In the genomic region with DNA sequence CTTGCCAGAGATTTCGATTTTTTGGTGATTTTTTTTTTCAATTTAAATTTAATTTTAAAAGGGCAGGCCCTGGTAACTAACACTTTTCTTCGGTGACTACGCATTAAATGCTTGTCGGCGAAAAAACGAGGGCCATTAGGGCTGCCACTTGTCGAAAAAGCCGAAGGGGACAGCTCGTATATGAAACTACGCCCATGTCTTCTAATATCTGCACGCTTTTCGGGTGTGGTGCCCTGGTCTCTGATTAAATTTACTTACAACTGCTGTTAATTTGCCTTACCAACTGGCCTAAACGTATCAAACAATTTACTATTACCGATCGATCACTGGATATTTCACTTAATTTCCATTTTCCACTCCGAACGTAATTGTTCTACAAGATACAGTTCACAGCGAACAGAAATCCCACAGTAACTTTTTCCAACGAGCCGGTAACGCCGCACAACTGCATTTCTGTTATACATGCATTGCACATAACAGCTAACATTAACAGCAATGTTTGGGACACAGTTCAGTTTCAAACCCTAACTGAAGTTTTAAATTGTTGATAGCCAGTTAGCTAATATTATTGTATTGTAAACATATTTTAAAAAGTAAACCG, we compare ENCODE assay signal across 1 fruit fly cellular context.
TF ChIP-seq lines count a peak whose summit lies in the region.

No protein-coding gene starts in this region.

TF ChIP-seq in whole organism, embryonic, 481 proteins besides CTCF, POLR2A, EP300 and RAD21 (continued from another document and continues in another):
- TF ChIP-seq Taf1 (GFP tag; IDR thresholded peaks at IDR 0.05; lab: Robert Waterston, UW), result no peak
- no peak for TF ChIP-seq CG18619 (GFP tag; optimal IDR thresholded peaks at IDR 0.05; lab: Kevin White, UChicago)
- TF ChIP-seq mirr (GFP tag; optimal IDR thresholded peaks at IDR 0.05; lab: Kevin White, UChicago), result no peak
- TF ChIP-seq CG11723 (GFP tag; optimal IDR thresholded peaks at IDR 0.05; lab: Kevin White, UChicago), result no peak
- TF ChIP-seq Atf3 (GFP tag; optimal IDR thresholded peaks at IDR 0.05; lab: Kevin White, UChicago), result no peak
- no peak for TF ChIP-seq Lim3 (GFP tag; IDR thresholded peaks at IDR 0.05; lab: Robert Waterston, UW)
- no peak for TF ChIP-seq ro (GFP tag; IDR thresholded peaks at IDR 0.05; lab: Robert Waterston, UW)
- TF ChIP-seq HLH54F (GFP tag; optimal IDR thresholded peaks at IDR 0.05; lab: Kevin White, UChicago), result peak; percentile 14
- no peak for TF ChIP-seq salm (tag; optimal IDR thresholded peaks at IDR 0.05; lab: Kevin White, UChicago)
- no peak for TF ChIP-seq CG13287 (GFP tag; IDR thresholded peaks at IDR 0.05; lab: Robert Waterston, UW; ENCODE audit: partially characterized antibody)
- TF ChIP-seq MBD-R2 (GFP tag; IDR thresholded peaks at IDR 0.05; lab: Robert Waterston, UW), result peak; percentile 46; the same call in 1 of the 2 replicates
- peak; percentile 27 for TF ChIP-seq tx (GFP tag; optimal IDR thresholded peaks at IDR 0.05; lab: Kevin White, UChicago)
- TF ChIP-seq BEAF-32 (GFP tag; optimal IDR thresholded peaks at IDR 0.05; lab: Kevin White, UChicago), result peak; percentile 17
- no peak for TF ChIP-seq CG6689 (GFP tag; IDR thresholded peaks at IDR 0.05; lab: Robert Waterston, UW)
- TF ChIP-seq en (GFP tag; optimal IDR thresholded peaks at IDR 0.05; lab: Kevin White, UChicago), result no peak
- no peak for TF ChIP-seq CG17385 (GFP tag; optimal IDR thresholded peaks at IDR 0.05; lab: Kevin White, UChicago)
- peak; percentile 10 for TF ChIP-seq CG14710 (tag; optimal IDR thresholded peaks at IDR 0.05; lab: Kevin White, UChicago)
- no peak for TF ChIP-seq twi (tag; optimal IDR thresholded peaks at IDR 0.05; lab: Kevin White, UChicago)
- no peak for TF ChIP-seq CG1233 (GFP tag; optimal IDR thresholded peaks at IDR 0.05; lab: Kevin White, UChicago)
- no peak for TF ChIP-seq sisA (GFP tag; IDR thresholded peaks at IDR 0.05; lab: Robert Waterston, UW)
- TF ChIP-seq CG12659 (GFP tag; optimal IDR thresholded peaks at IDR 0.05; lab: Kevin White, UChicago), result peak; percentile 47
- TF ChIP-seq CG10959 (GFP tag; IDR thresholded peaks at IDR 0.05; lab: Robert Waterston, UW), result no peak
- no peak for TF ChIP-seq so (GFP tag; IDR thresholded peaks at IDR 0.05; lab: Robert Waterston, UW)
- TF ChIP-seq CG12942 (GFP tag; optimal IDR thresholded peaks at IDR 0.05; lab: Kevin White, UChicago), result no peak
- peak; percentile 5 for TF ChIP-seq ab (GFP tag; optimal IDR thresholded peaks at IDR 0.05; lab: Kevin White, UChicago)
- TF ChIP-seq CG7372 (GFP tag; IDR thresholded peaks at IDR 0.05; lab: Robert Waterston, UW), result no peak
- TF ChIP-seq CG2875 (GFP tag; optimal IDR thresholded peaks at IDR 0.05; lab: Kevin White, UChicago), result no peak
- TF ChIP-seq CG10979 (tag; optimal IDR thresholded peaks at IDR 0.05; lab: Kevin White, UChicago), result no peak
- TF ChIP-seq chinmo (GFP tag; IDR thresholded peaks at IDR 0.05; lab: Robert Waterston, UW; ENCODE audit: partially characterized antibody), result peak; percentile 78; the same call in 1 of the 4 replicates
- peak; percentile 21 for TF ChIP-seq Hsf (GFP tag; optimal IDR thresholded peaks at IDR 0.05; lab: Kevin White, UChicago)
- TF ChIP-seq fu2 (GFP tag; optimal IDR thresholded peaks at IDR 0.05; lab: Kevin White, UChicago), result peak; percentile 1
- no peak for TF ChIP-seq Fer2 (tag; optimal IDR thresholded peaks at IDR 0.05; lab: Kevin White, UChicago)
- no peak for TF ChIP-seq gsb-n (tag; optimal IDR thresholded peaks at IDR 0.05; lab: Kevin White, UChicago)
- TF ChIP-seq odd (GFP tag; optimal IDR thresholded peaks at IDR 0.05; lab: Kevin White, UChicago), result no peak
- no peak for TF ChIP-seq CG2129 (GFP tag; IDR thresholded peaks at IDR 0.05; lab: Robert Waterston, UW; ENCODE audit: partially characterized antibody)
- peak; percentile 48 for TF ChIP-seq dm (GFP tag; optimal IDR thresholded peaks at IDR 0.05; lab: Kevin White, UChicago)
- TF ChIP-seq CG1024 (GFP tag; IDR thresholded peaks at IDR 0.05; lab: Robert Waterston, UW), result no peak
- peak; percentile 25; the same call in 1 of the 2 replicates for TF ChIP-seq Ptx1 (GFP tag; IDR thresholded peaks at IDR 0.05; lab: Robert Waterston, UW)
- peak; percentile 35 for TF ChIP-seq CG10543 (GFP tag; optimal IDR thresholded peaks at IDR 0.05; lab: Kevin White, UChicago)
- TF ChIP-seq CG17359 (tag; optimal IDR thresholded peaks at IDR 0.05; lab: Kevin White, UChicago), result no peak
- peak; percentile 7 for TF ChIP-seq grau (tag; optimal IDR thresholded peaks at IDR 0.05; lab: Kevin White, UChicago)
- TF ChIP-seq tio (GFP tag; optimal IDR thresholded peaks at IDR 0.05; lab: Kevin White, UChicago), result no peak
- peak; percentile 17 for TF ChIP-seq Dip3 (GFP tag; optimal IDR thresholded peaks at IDR 0.05; lab: Kevin White, UChicago)
- TF ChIP-seq Ravus (GFP tag; IDR thresholded peaks at IDR 0.05; lab: Robert Waterston, UW), result no peak
- no peak for TF ChIP-seq CG6175 (GFP tag; IDR thresholded peaks at IDR 0.05; lab: Robert Waterston, UW)
- TF ChIP-seq cwo (GFP tag; optimal IDR thresholded peaks at IDR 0.05; lab: Kevin White, UChicago), result no peak
- no peak for TF ChIP-seq br (optimal IDR thresholded peaks at IDR 0.05; lab: Kevin White, UChicago)
- peak; percentile 10 for TF ChIP-seq sug (tag; optimal IDR thresholded peaks at IDR 0.05; lab: Kevin White, UChicago)
- no peak for TF ChIP-seq Dek (tag; optimal IDR thresholded peaks at IDR 0.05; lab: Kevin White, UChicago)
- no peak for TF ChIP-seq Mes4 (GFP tag; optimal IDR thresholded peaks at IDR 0.05; lab: Kevin White, UChicago)
- TF ChIP-seq nmo (GFP tag; optimal IDR thresholded peaks at IDR 0.05; lab: Kevin White, UChicago), result peak; percentile 8
- TF ChIP-seq Oaz (GFP tag; IDR thresholded peaks at IDR 0.05; lab: Robert Waterston, UW), result no peak
- no peak for TF ChIP-seq nau (GFP tag; optimal IDR thresholded peaks at IDR 0.05; lab: Kevin White, UChicago)
- TF ChIP-seq pnt (GFP tag; optimal IDR thresholded peaks at IDR 0.05; lab: Kevin White, UChicago), result no peak
- TF ChIP-seq crc (GFP tag; optimal IDR thresholded peaks at IDR 0.05; lab: Kevin White, UChicago), result no peak
- TF ChIP-seq CG4282 (GFP tag; optimal IDR thresholded peaks at IDR 0.05; lab: Kevin White, UChicago), result no peak
- TF ChIP-seq Spps (tag; optimal IDR thresholded peaks at IDR 0.05; lab: Kevin White, UChicago), result no peak
- no peak for TF ChIP-seq sim (GFP tag; IDR thresholded peaks at IDR 0.05; lab: Robert Waterston, UW)
- TF ChIP-seq stc (GFP tag; IDR thresholded peaks at IDR 0.05; lab: Robert Waterston, UW), result no peak
- TF ChIP-seq Ada2b (GFP tag; IDR thresholded peaks at IDR 0.05; lab: Robert Waterston, UW), result no peak
- no peak for TF ChIP-seq kay (GFP tag; optimal IDR thresholded peaks at IDR 0.05; lab: Kevin White, UChicago)
- no peak for TF ChIP-seq CG14014 (GFP tag; IDR thresholded peaks at IDR 0.05; lab: Robert Waterston, UW)
- no peak for TF ChIP-seq NK7.1 (GFP tag; optimal IDR thresholded peaks at IDR 0.05; lab: Kevin White, UChicago)
- no peak for TF ChIP-seq peb (GFP tag; IDR thresholded peaks at IDR 0.05; lab: Robert Waterston, UW)
- no peak for TF ChIP-seq CG7357 (GFP tag; IDR thresholded peaks at IDR 0.05; lab: Robert Waterston, UW)
- peak; percentile 2 for TF ChIP-seq CG8944 (GFP tag; optimal IDR thresholded peaks at IDR 0.05; lab: Kevin White, UChicago)
- TF ChIP-seq CG11695 (GFP tag; IDR thresholded peaks at IDR 0.05; lab: Robert Waterston, UW), result no peak
- no peak for TF ChIP-seq sna (GFP tag; IDR thresholded peaks at IDR 0.05; lab: Robert Waterston, UW; ENCODE audit: partially characterized antibody)
- TF ChIP-seq ewg (GFP tag; optimal IDR thresholded peaks at IDR 0.05; lab: Kevin White, UChicago), result no peak
- TF ChIP-seq row (GFP tag; IDR thresholded peaks at IDR 0.05; lab: Robert Waterston, UW), result peak; percentile 33; the same call in 2 of the 3 replicates
- TF ChIP-seq pita (GFP tag; optimal IDR thresholded peaks at IDR 0.05; lab: Kevin White, UChicago), result peak; percentile 52
- TF ChIP-seq sr (GFP tag; IDR thresholded peaks at IDR 0.05; lab: Robert Waterston, UW), result no peak
- no peak for TF ChIP-seq CG8359 (GFP tag; optimal IDR thresholded peaks at IDR 0.05; lab: Kevin White, UChicago; ENCODE audit: borderline replicate concordance)
- TF ChIP-seq CG32772 (GFP tag; IDR thresholded peaks at IDR 0.05; lab: Robert Waterston, UW), result no peak
- TF ChIP-seq CG17361 (GFP tag; IDR thresholded peaks at IDR 0.05; lab: Robert Waterston, UW), result peak; percentile 30; the same call in 1 of the 3 replicates
- peak; percentile 34; the same call in 1 of the 3 replicates for TF ChIP-seq Dbx (GFP tag; IDR thresholded peaks at IDR 0.05; lab: Robert Waterston, UW)
- TF ChIP-seq chn (GFP tag; optimal IDR thresholded peaks at IDR 0.05; lab: Kevin White, UChicago), result peak; percentile 8
- TF ChIP-seq CG5953 (GFP tag; IDR thresholded peaks at IDR 0.05; lab: Robert Waterston, UW), result no peak
- TF ChIP-seq Ssrp (tag; optimal IDR thresholded peaks at IDR 0.05; lab: Kevin White, UChicago), result no peak
- TF ChIP-seq CG10462 (GFP tag; optimal IDR thresholded peaks at IDR 0.05; lab: Kevin White, UChicago), result no peak
- no peak for TF ChIP-seq tap (tag; optimal IDR thresholded peaks at IDR 0.05; lab: Kevin White, UChicago)
- TF ChIP-seq hkb (optimal IDR thresholded peaks at IDR 0.05; lab: Kevin White, UChicago), result peak; percentile 30
- no peak for TF ChIP-seq hkb (GFP tag; IDR thresholded peaks at IDR 0.05; lab: Robert Waterston, UW)
- no peak for TF ChIP-seq Hr78 (GFP tag; optimal IDR thresholded peaks at IDR 0.05; lab: Kevin White, UChicago)
- TF ChIP-seq CG31365 (tag; optimal IDR thresholded peaks at IDR 0.05; lab: Kevin White, UChicago), result no peak
- peak; percentile 23 for TF ChIP-seq tin (GFP tag; optimal IDR thresholded peaks at IDR 0.05; lab: Kevin White, UChicago)
- TF ChIP-seq CG34422 (GFP tag; IDR thresholded peaks at IDR 0.05; lab: Robert Waterston, UW), result no peak
- peak; percentile 39 for TF ChIP-seq Hmr (GFP tag; optimal IDR thresholded peaks at IDR 0.05; lab: Kevin White, UChicago)
- no peak for TF ChIP-seq gcm2 (GFP tag; optimal IDR thresholded peaks at IDR 0.05; lab: Kevin White, UChicago)
- TF ChIP-seq ind (GFP tag; optimal IDR thresholded peaks at IDR 0.05; lab: Kevin White, UChicago), result peak; percentile 47
- no peak for TF ChIP-seq Mad (GFP tag; optimal IDR thresholded peaks at IDR 0.05; lab: Kevin White, UChicago)
- TF ChIP-seq shn (GFP tag; optimal IDR thresholded peaks at IDR 0.05; lab: Kevin White, UChicago), result no peak
- no peak for TF ChIP-seq eyg (GFP tag; optimal IDR thresholded peaks at IDR 0.05; lab: Kevin White, UChicago)
- TF ChIP-seq Dad (GFP tag; optimal IDR thresholded peaks at IDR 0.05; lab: Kevin White, UChicago), result peak; percentile 6
- no peak for TF ChIP-seq luna (GFP tag; optimal IDR thresholded peaks at IDR 0.05; lab: Kevin White, UChicago)
- TF ChIP-seq phol (tag; optimal IDR thresholded peaks at IDR 0.05; lab: Kevin White, UChicago), result peak; percentile 8
- TF ChIP-seq pho (GFP tag; optimal IDR thresholded peaks at IDR 0.05; lab: Kevin White, UChicago), result no peak
- no peak for TF ChIP-seq nom (GFP tag; optimal IDR thresholded peaks at IDR 0.05; lab: Kevin White, UChicago)
- no peak for TF ChIP-seq grn (GFP tag; optimal IDR thresholded peaks at IDR 0.05; lab: Kevin White, UChicago)
- no peak for TF ChIP-seq HLH4C (GFP tag; IDR thresholded peaks at IDR 0.05; lab: Robert Waterston, UW; ENCODE audit: partially characterized antibody)
- TF ChIP-seq eve (GFP tag; optimal IDR thresholded peaks at IDR 0.05; lab: Kevin White, UChicago), result no peak
- no peak for TF ChIP-seq btn (GFP tag; optimal IDR thresholded peaks at IDR 0.05; lab: Kevin White, UChicago)
- TF ChIP-seq Med (GFP tag; lab: Kevin White, UChicago), result peak; percentile 86
- TF ChIP-seq NC2α (GFP tag; optimal IDR thresholded peaks at IDR 0.05; lab: Kevin White, UChicago), result no peak
- TF ChIP-seq CG43689 (GFP tag; IDR thresholded peaks at IDR 0.05; lab: Robert Waterston, UW), result no peak
- TF ChIP-seq CG6654 (GFP tag; optimal IDR thresholded peaks at IDR 0.05; lab: Kevin White, UChicago), result no peak
- no peak for TF ChIP-seq sqz (GFP tag; optimal IDR thresholded peaks at IDR 0.05; lab: Kevin White, UChicago)
- no peak for TF ChIP-seq H2.0 (GFP tag; IDR thresholded peaks at IDR 0.05; lab: Robert Waterston, UW)
- peak; percentile 61 for TF ChIP-seq Rfx (GFP tag; IDR thresholded peaks at IDR 0.05; lab: Robert Waterston, UW)
- 0 out of 2 replicates have a peak, but pooled peaks have one; percentile 18 for TF ChIP-seq CG3847 (GFP tag; IDR thresholded peaks at IDR 0.05; lab: Robert Waterston, UW)
- TF ChIP-seq CG2116 (GFP tag; optimal IDR thresholded peaks at IDR 0.05; lab: Kevin White, UChicago), result peak; percentile 9
- no peak for TF ChIP-seq slp2 (GFP tag; optimal IDR thresholded peaks at IDR 0.05; lab: Kevin White, UChicago)
- no peak for TF ChIP-seq inv (GFP tag; IDR thresholded peaks at IDR 0.05; lab: Robert Waterston, UW; ENCODE audit: partially characterized antibody)
- peak; percentile 68 for TF ChIP-seq CG2712 (tag; optimal IDR thresholded peaks at IDR 0.05; lab: Kevin White, UChicago)
- no peak for TF ChIP-seq exex (tag; optimal IDR thresholded peaks at IDR 0.05; lab: Kevin White, UChicago)
- TF ChIP-seq MTF-1 (GFP tag; optimal IDR thresholded peaks at IDR 0.05; lab: Kevin White, UChicago; ENCODE audit: borderline replicate concordance), result no peak
- no peak for TF ChIP-seq CG6765 (GFP tag; optimal IDR thresholded peaks at IDR 0.05; lab: Kevin White, UChicago)
- no peak for TF ChIP-seq Optix (GFP tag; IDR thresholded peaks at IDR 0.05; lab: Robert Waterston, UW)
- TF ChIP-seq D19B (GFP tag; optimal IDR thresholded peaks at IDR 0.05; lab: Kevin White, UChicago), result no peak
- no peak for TF ChIP-seq CG6683 (GFP tag; optimal IDR thresholded peaks at IDR 0.05; lab: Kevin White, UChicago)
- TF ChIP-seq Trl (optimal IDR thresholded peaks at IDR 0.05; lab: Kevin White, UChicago), result no peak
- peak; percentile 40 for TF ChIP-seq Trl (GFP tag; optimal IDR thresholded peaks at IDR 0.05; lab: Kevin White, UChicago)
- peak; percentile 10 for TF ChIP-seq CG7786 (GFP tag; optimal IDR thresholded peaks at IDR 0.05; lab: Kevin White, UChicago)
- TF ChIP-seq zen (tag; optimal IDR thresholded peaks at IDR 0.05; lab: Kevin White, UChicago), result peak; percentile 3
- peak; percentile 12 for TF ChIP-seq CG13894 (tag; optimal IDR thresholded peaks at IDR 0.05; lab: Kevin White, UChicago)
- TF ChIP-seq CG8290 (GFP tag; optimal IDR thresholded peaks at IDR 0.05; lab: Kevin White, UChicago), result peak; percentile 82
- peak; percentile 11 to 74 for TF ChIP-seq CG8290 (tag; optimal IDR thresholded peaks at IDR 0.05; lab: Kevin White, UChicago)
- TF ChIP-seq Xbp1 (GFP tag; optimal IDR thresholded peaks at IDR 0.05; lab: Kevin White, UChicago), result peak; percentile 35
- peak; percentile 16 for TF ChIP-seq Sry-δ (GFP tag; optimal IDR thresholded peaks at IDR 0.05; lab: Kevin White, UChicago)
